Fruit fly (Drosophila melanogaster) Kc167 (cell line): ENCODE results near the gene CG16959.

Experiments used
- Myc ChIP-seq: fragments of >200 bp; optimal IDR thresholded peaks from 2 replicates; lab custom pipeline; 2017; ENCODE audit warnings: missing external identifiers
- Sin3A ChIP-seq: fragments of >200 bp; optimal IDR thresholded peaks from 2 replicates; lab custom pipeline; 2018; ENCODE audit warnings: missing external identifiers
- h ChIP-seq: fragments of >200 bp; optimal IDR thresholded peaks from 3 replicates; lab custom pipeline; 2018; ENCODE audit warnings: missing external identifiers
- insv ChIP-seq: fragments of >200 bp; optimal IDR thresholded peaks from 3 replicates; lab custom pipeline; 2018; ENCODE audit warnings: missing external identifiers
- psq ChIP-seq: fragments of >200 bp; optimal IDR thresholded peaks from 2 replicates; lab custom pipeline; 2017; ENCODE audit warnings: missing external identifiers
- ttk ChIP-seq: sonication (Bioruptor generic); optimal IDR thresholded peaks from 2 replicates; lab custom pipeline; 2017; ENCODE audit warnings: missing external identifiers

The CG16959 gene

dm6 chr3L:15105566-15106207 is 19.4 kb downstream of the CG16959 start, which contains the start of gene CG45071:
TSS of gene CG45071 (plus strand) at chr3L:15105882.
- TF ChIP-seq h (lab: Kevin White, UChicago) (no peak), psq (no peak), Sin3A (lab: Kevin White, UChicago) (no peak), insv (lab: Kevin White, UChicago) (no peak), Myc (lab: Kevin White, UChicago) (no peak), ttk (lab: Kevin White, UChicago) (no peak)

- TF ChIP-seq h (lab: Kevin White, UChicago) (no peak), ttk (lab: Kevin White, UChicago) (no peak), Myc (lab: Kevin White, UChicago) (no peak), Sin3A (lab: Kevin White, UChicago) (no peak), insv (lab: Kevin White, UChicago) (no peak), psq (no peak)
Observed at dm6 chr3L:15104849-15105555, 20.1 kb downstream of the CG16959 start.

DNA sequence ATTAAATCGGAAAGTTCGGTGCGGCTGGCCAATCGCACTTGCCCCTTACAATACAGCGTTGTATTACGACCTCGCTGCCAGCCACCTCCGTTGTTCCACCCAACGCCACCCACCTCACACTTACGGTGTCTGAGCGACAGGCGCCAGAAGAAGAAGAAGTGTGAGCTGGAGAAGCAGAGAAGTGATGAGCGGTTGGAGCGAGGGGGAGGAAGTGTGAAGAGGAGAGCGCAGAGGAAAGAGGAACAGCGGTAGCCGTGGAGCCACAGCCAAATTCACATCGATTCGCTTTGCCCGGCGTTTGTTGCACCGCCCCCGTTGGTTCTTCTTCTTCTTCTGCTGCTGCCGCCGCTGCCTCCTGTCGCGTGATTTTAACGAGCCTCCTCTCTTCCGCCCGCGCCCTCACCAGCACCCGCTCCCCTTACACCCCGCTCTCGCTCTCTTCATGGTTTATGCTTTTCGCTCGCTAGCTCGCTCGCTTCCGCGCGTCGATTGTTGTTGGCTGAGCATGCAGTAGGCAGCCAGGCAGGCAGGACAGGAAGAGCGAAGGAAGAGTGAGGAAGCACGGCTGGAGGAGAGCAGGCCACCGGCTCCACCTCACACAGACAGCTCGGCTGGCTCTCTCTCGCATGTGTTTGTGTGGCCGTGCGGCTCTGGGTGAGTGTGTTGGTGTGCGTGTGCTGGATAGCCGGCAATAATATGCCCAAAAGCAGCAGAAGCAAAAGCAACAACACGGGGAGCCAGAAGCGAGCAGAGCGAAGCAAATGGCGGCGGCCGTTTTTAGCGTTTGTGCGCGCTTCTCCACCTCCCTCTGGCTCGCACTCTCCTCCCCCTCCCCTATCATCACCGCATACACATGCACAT is 20.9 kb downstream of the CG16959 start:
- TF ChIP-seq h (lab: Kevin White, UChicago): no peak
- TF ChIP-seq Myc (lab: Kevin White, UChicago): no peak
- no peak for TF ChIP-seq Sin3A (lab: Kevin White, UChicago)
- no peak for TF ChIP-seq ttk (lab: Kevin White, UChicago)
- TF ChIP-seq psq: no peak
- TF ChIP-seq insv (lab: Kevin White, UChicago): no peak

DNA sequence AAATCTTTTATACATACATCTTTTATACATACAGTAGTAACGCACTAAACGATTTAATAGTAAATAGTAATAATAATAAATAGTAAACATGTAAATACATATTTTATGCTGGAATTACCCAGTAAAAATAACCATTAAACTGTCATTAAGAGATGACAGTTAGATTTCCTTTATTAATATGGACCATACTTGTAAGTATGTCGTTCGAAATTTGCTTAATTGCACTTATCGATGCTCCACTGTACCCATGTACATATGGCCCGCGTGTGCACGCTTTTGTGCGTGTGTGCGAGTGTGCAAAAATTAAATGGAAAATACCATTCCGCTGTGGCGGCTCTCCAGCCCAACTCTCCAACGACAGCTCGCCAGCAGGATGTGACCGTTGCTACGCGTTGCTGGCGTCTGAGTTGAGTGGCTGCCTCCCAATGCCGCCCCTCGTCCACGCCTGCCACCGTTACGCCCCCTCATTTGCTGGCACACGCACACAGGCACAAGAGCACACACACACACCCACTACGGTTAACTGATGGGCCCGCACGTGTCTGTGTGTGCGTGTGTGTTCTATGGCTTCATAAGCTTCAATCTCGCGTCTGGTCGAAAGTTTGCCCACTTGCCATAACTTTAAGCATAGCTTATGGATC is 22.3 kb downstream of the CG16959 start:
- TF ChIP-seq insv (lab: Kevin White, UChicago) (no peak), h (lab: Kevin White, UChicago) (no peak), Myc (lab: Kevin White, UChicago) (no peak), Sin3A (lab: Kevin White, UChicago) (no peak), ttk (lab: Kevin White, UChicago) (no peak), psq (no peak)

DNA sequence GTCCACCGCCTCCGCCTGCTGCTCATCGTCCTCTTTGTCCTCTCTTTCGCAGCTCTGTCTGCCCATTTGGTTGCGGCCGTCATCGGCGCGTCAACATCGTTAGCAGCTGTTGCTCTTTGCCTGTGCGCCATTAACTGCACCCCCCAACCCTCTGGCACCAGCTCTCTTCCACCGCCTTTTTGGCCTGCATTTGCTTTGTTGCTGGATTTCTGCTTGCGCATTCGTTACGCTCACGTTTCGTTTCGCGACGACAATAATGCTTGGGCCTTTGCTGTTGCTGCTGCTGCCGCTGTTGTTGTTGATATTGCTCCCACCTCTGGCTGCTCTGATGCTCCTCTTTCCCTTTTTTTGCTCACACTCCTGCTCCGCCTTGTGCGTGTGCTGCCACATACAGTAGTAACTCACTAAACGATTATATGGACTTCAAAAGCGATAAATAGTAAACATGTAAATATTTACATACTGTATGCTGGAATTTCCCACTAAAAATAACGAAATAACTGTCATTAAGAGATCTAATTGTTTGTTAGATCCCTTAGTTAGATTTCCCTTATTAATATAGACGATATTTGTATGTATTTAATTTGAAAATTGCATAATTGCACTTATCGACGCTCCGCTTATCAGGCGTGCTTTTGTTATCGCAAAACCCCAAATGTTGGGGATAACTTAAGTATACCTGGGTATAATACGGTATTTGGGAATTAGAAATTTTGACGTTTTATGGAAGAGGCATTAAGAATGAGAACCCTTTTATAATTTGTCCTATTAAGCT is 23.3 kb downstream of the CG16959 start:
- TF ChIP-seq ttk (lab: Kevin White, UChicago): no peak
- TF ChIP-seq Sin3A (lab: Kevin White, UChicago): no peak
- TF ChIP-seq h (lab: Kevin White, UChicago): no peak
- TF ChIP-seq insv (lab: Kevin White, UChicago): no peak
- TF ChIP-seq Myc (lab: Kevin White, UChicago): no peak
- no peak for TF ChIP-seq psq

- TF ChIP-seq Sin3A (lab: Kevin White, UChicago): no peak
Observed at dm6 chr3L:15100983-15101382, 24.1 kb downstream of the CG16959 start.

DNA sequence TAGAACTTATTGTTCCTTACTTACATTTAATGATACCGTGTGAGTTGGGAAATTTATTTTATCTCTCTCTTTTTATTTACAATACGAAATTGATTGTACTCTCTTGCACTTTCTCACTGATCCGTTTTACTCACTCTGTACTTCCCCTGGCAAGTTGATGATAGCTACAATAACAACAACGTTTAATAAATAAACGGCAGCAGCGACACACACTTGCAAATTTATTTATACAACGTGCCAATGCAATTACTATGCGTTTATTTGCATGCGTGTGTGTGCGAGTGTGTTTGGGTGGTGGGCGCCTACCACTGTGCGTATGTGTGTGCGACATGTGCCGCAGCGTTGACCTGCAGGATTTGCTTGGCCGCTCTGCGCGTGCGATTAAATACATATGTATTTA is 25.6 kb downstream of the CG16959 start:
- TF ChIP-seq Myc (lab: Kevin White, UChicago) (no peak), Sin3A (lab: Kevin White, UChicago) (no peak), h (lab: Kevin White, UChicago) (no peak), ttk (lab: Kevin White, UChicago) (no peak), insv (lab: Kevin White, UChicago) (no peak), psq (no peak)

- TF ChIP-seq psq: no peak
- TF ChIP-seq Myc (lab: Kevin White, UChicago): no peak
- no peak for TF ChIP-seq h (lab: Kevin White, UChicago)
- TF ChIP-seq insv (lab: Kevin White, UChicago): no peak
- no peak for TF ChIP-seq ttk (lab: Kevin White, UChicago)
- no peak for TF ChIP-seq Sin3A (lab: Kevin White, UChicago)
Observed at dm6 chr3L:15098659-15099512, 26.2 kb downstream of the CG16959 start.

DNA sequence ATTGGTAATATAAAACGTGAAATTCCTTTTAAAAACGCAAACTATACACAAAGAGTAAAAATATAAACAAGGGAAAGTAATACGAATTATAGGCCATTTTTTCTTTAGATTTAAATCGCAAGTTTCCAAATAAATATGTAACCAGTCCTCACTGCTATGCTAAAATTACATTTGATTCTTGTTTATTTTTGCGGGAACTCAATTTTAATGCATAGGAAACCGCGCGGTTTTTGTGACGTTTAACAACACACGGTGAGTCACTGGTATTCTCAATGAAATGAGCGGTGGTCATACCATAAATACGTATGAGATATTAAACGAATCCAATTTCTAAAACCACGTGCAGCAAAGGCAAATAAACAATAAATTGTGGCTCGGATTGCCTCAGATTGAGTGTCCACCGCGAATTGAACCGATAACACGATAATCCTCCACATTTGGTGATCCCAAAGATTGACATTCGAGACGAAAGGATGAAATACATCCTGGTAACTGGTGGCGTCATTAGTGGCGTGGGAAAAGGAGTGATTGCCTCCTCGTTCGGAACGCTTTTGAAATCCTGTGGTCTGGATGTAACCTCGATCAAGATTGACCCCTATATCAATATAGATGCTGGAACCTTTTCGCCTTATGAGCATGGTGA is 27.1 kb downstream of the CG16959 start, which contains the start of gene Ctps:
Gene Ctps (plus strand): TSS at position 37 of the 643 bp plus-strand sequence.
- TF ChIP-seq ttk (lab: Kevin White, UChicago) (no peak), Sin3A (lab: Kevin White, UChicago) (no peak)
